Fruit fly (Drosophila melanogaster): Measurements from ENCODE around the gene Skp2.
A peak's percentile ranks its signal among the peaks of the same experiment; 100 is the strongest.

Gene Skp2

dm6 chr3R:4378363-4379354 is 41.2 kb upstream of the Skp2 start, which contains the start of gene Sfxn1-3 (continued):
- TF ChIP-seq unpg (GFP tag; optimal IDR thresholded peaks at IDR 0.05) (peak; percentile 27), pan (optimal IDR thresholded peaks at IDR 0.05) (no peak), pan (GFP tag; optimal IDR thresholded peaks at IDR 0.05 in 1 of 2, IDR thresholded peaks at IDR 0.05 in 1 of 2) (no peak), CG14965 (GFP tag; optimal IDR thresholded peaks at IDR 0.05; ENCODE audit: borderline replicate concordance) (no peak), chif (GFP tag; optimal IDR thresholded peaks at IDR 0.05) (no peak), fd3F (GFP tag; optimal IDR thresholded peaks at IDR 0.05) (no peak), Dek (tag; optimal IDR thresholded peaks at IDR 0.05) (peak; percentile 5), ems (GFP tag; optimal IDR thresholded peaks at IDR 0.05) (peak; percentile 10), CG8359 (GFP tag; optimal IDR thresholded peaks at IDR 0.05; ENCODE audit: borderline replicate concordance) (no peak), inv (GFP tag; IDR thresholded peaks at IDR 0.05; ENCODE audit: partially characterized antibody) (no peak; the same call in 1 of the 2 replicates), CG6654 (GFP tag; optimal IDR thresholded peaks at IDR 0.05) (no peak), CkIIα-i1 (GFP tag; IDR thresholded peaks at IDR 0.05) (no peak; the same call in 1 of the 2 replicates), CG17361 (GFP tag; IDR thresholded peaks at IDR 0.05) (peak; percentile 34; the same call in 1 of the 3 replicates), PHDP (tag; optimal IDR thresholded peaks at IDR 0.05) (peak; percentile 12), CoRest (tag; optimal IDR thresholded peaks at IDR 0.05) (peak; percentile 23), CG8089 (GFP tag; optimal IDR thresholded peaks at IDR 0.05) (no peak), CG6765 (GFP tag; optimal IDR thresholded peaks at IDR 0.05) (peak; percentile 70), Atf6 (GFP tag; IDR thresholded peaks at IDR 0.05) (peak; percentile 24), Xbp1 (GFP tag; optimal IDR thresholded peaks at IDR 0.05) (peak; percentile 15), salm (tag; optimal IDR thresholded peaks at IDR 0.05) (no peak), kah (GFP tag; optimal IDR thresholded peaks at IDR 0.05) (peak; percentile 82), mam (GFP tag; optimal IDR thresholded peaks at IDR 0.05) (peak; percentile 30), lilli (GFP tag; optimal IDR thresholded peaks at IDR 0.05) (peak; percentile 43), CG5245 (GFP tag; optimal IDR thresholded peaks at IDR 0.05) (peak; percentile 1), Ada2b (GFP tag; IDR thresholded peaks at IDR 0.05) (peak; percentile 37; the same call in 1 of the 2 replicates), CG18599 (GFP tag; optimal IDR thresholded peaks at IDR 0.05) (peak; percentile 84), B-H1 (GFP tag; IDR thresholded peaks at IDR 0.05) (no peak), zen2 (GFP tag; IDR thresholded peaks at IDR 0.05; ENCODE audit: partially characterized antibody) (peak; percentile 48; the same call in 2 of the 3 replicates), Drgx (GFP tag; IDR thresholded peaks at IDR 0.05) (no peak), nmo (GFP tag; optimal IDR thresholded peaks at IDR 0.05) (peak; percentile 18), ftz-f1 (GFP tag; optimal IDR thresholded peaks at IDR 0.05) (peak; percentile 4), BEAF-32 (GFP tag; optimal IDR thresholded peaks at IDR 0.05) (peak; percentile 40), CG5180 (GFP tag; optimal IDR thresholded peaks at IDR 0.05) (peak; percentile 72), ci (GFP tag; IDR thresholded peaks at IDR 0.05) (peak; percentile 73), Dip3 (GFP tag; optimal IDR thresholded peaks at IDR 0.05) (peak; percentile 34), CG4707 (GFP tag; optimal IDR thresholded peaks at IDR 0.05) (no peak), CG15011 (GFP tag; optimal IDR thresholded peaks at IDR 0.05) (no peak), HmgZ (tag; optimal IDR thresholded peaks at IDR 0.05) (peak; percentile 71), Ets97D (GFP tag; optimal IDR thresholded peaks at IDR 0.05) (no peak), CG7271 (tag; optimal IDR thresholded peaks at IDR 0.05) (no peak), CG2120 (GFP tag; optimal IDR thresholded peaks at IDR 0.05) (peak; percentile 64), Taf1 (GFP tag; IDR thresholded peaks at IDR 0.05) (no peak), Tbp (GFP tag; optimal IDR thresholded peaks at IDR 0.05) (no peak), gro (GFP tag; optimal IDR thresholded peaks at IDR 0.05) (peak; percentile 79), H2.0 (GFP tag; IDR thresholded peaks at IDR 0.05) (0 out of 2 replicates have a peak, but pooled peaks have one; percentile 26), lmd (GFP tag; IDR thresholded peaks at IDR 0.05) (peak; percentile 51; the same call in 1 of the 2 replicates), CG10979 (tag; optimal IDR thresholded peaks at IDR 0.05) (peak; percentile 24), trem (tag; optimal IDR thresholded peaks at IDR 0.05) (no peak)
